Worm (Caenorhabditis elegans) whole organism, young adult: ENCODE measurements around the gene ZK546.4.
A peak's percentile ranks its signal among the peaks of the same experiment; 100 is the strongest.

Source experiments
- B0035.1 ChIP-seq: sonication (generic microtip); optimal IDR thresholded peaks from 2 replicates; lab custom pipeline; 2016; ENCODE audit warnings: missing genetic modification characterization, mild to moderate bottlenecking, missing compliant biosample characterization, missing genotype, missing genetic modification reagents
- B0336.3 ChIP-seq: fragments of 200-800 bp; sonication (Bioruptor generic); IDR thresholded peaks from 2 replicates; pipeline ENCODE4 v1.3.6; 2022; ENCODE audit warnings: missing genetic modification characterization, missing compliant biosample characterization
- C06A6.2 ChIP-seq: fragments of 200-800 bp; sonication (Bioruptor generic); conservative IDR thresholded peaks from 2 replicates; pipeline ENCODE4 v1.3.6; 2022; ENCODE audit warnings: missing genetic modification characterization, missing compliant biosample characterization
- F10E7.11 ChIP-seq: sonication (generic microtip); optimal IDR thresholded peaks from 2 replicates; lab custom pipeline; 2017; ENCODE audit warnings: mild to moderate bottlenecking, missing genetic modification characterization, moderate library complexity, missing compliant biosample characterization
- F22D6.2 ChIP-seq: sonication (generic microtip); optimal IDR thresholded peaks from 2 replicates; lab custom pipeline; 2016; ENCODE audit warnings: mild to moderate bottlenecking, missing genetic modification characterization, missing compliant biosample characterization
- F39B2.1 ChIP-seq: fragments of 200-800 bp; sonication (Bioruptor generic); IDR thresholded peaks from 2 replicates; pipeline ENCODE4 v1.3.6; 2022; ENCODE audit warnings: missing genetic modification reagents, missing genetic modification characterization, missing compliant biosample characterization
- F49E8.2 ChIP-seq: sonication (generic microtip); optimal IDR thresholded peaks from 3 replicates; lab custom pipeline; 2017; ENCODE audit warnings: missing genetic modification characterization, mild to moderate bottlenecking, missing compliant biosample characterization, antibody characterized with exemption, moderate library complexity; ENCODE audit not compliant: insufficient read depth
- F55B11.4 ChIP-seq: sonication (generic microtip); optimal IDR thresholded peaks from 2 replicates; lab custom pipeline; 2016; ENCODE audit warnings: missing compliant biosample characterization, missing genetic modification characterization, borderline replicate concordance; ENCODE audit not compliant: insufficient read depth
- F57C9.4 ChIP-seq: sonication (generic microtip); optimal IDR thresholded peaks from 2 replicates; lab custom pipeline; 2017; ENCODE audit warnings: mild to moderate bottlenecking, missing genetic modification characterization, missing compliant biosample characterization
- Y53F4B.3 ChIP-seq: fragments of 200-800 bp; sonication (Bioruptor generic); IDR thresholded peaks from 2 replicates; pipeline ENCODE4 v1.3.6; 2022; ENCODE audit warnings: missing genetic modification reagents, missing genetic modification characterization, missing compliant biosample characterization
- Y67H2A.10 ChIP-seq: fragments of 200-800 bp; sonication (Bioruptor generic); conservative IDR thresholded peaks from 2 replicates; pipeline ENCODE4 v1.3.6; 2022; ENCODE audit warnings: missing genetic modification reagents, missing genetic modification characterization, missing compliant biosample characterization
- Y95B8A.8 ChIP-seq: fragments of 200-800 bp; sonication (Bioruptor generic); IDR thresholded peaks from 2 replicates; pipeline ENCODE4 v1.3.6; 2022; ENCODE audit warnings: missing genetic modification reagents, missing genetic modification characterization, missing compliant biosample characterization
- aptf-2 ChIP-seq: fragments of 200-800 bp; sonication (Bioruptor generic); conservative IDR thresholded peaks from 2 replicates; pipeline ENCODE4 v1.3.6; 2022; ENCODE audit warnings: missing genetic modification reagents, missing genetic modification characterization, missing compliant biosample characterization
- atf-7 ChIP-seq: sonication (generic microtip); optimal IDR thresholded peaks from 2 replicates; lab custom pipeline; 2017; ENCODE audit warnings: mild to moderate bottlenecking, missing genetic modification characterization, missing compliant biosample characterization
- athp-1 ChIP-seq: sonication (generic microtip); optimal IDR thresholded peaks from 2 replicates; lab custom pipeline; 2017; ENCODE audit warnings: mild to moderate bottlenecking, missing genetic modification characterization, missing compliant biosample characterization
- attf-6 ChIP-seq: fragments of 200-800 bp; sonication (Bioruptor generic); IDR thresholded peaks from 2 replicates; pipeline ENCODE4 v1.3.6; 2022; ENCODE audit warnings: missing genetic modification reagents, missing genetic modification characterization, missing compliant biosample characterization
- bed-2 ChIP-seq: fragments of 200-800 bp; sonication (Bioruptor generic); IDR thresholded peaks from 2 replicates; pipeline ENCODE4 v1.3.6; 2022; ENCODE audit warnings: missing genetic modification reagents, missing genetic modification characterization, missing compliant biosample characterization
- ccch-3 ChIP-seq: fragments of 200-800 bp; sonication (Bioruptor generic); optimal IDR thresholded peaks from 2 replicates; lab custom pipeline; 2018; ENCODE audit warnings: mild to moderate bottlenecking, missing genetic modification characterization, missing compliant biosample characterization
- ceh-100 ChIP-seq: fragments of 200-800 bp; sonication (Bioruptor generic); IDR thresholded peaks from 2 replicates; pipeline ENCODE4 v1.3.6; 2022; ENCODE audit warnings: missing genetic modification reagents, missing genetic modification characterization, missing compliant biosample characterization
- die-1 ChIP-seq: sonication (generic microtip); optimal IDR thresholded peaks from 2 replicates; lab custom pipeline; 2016; ENCODE audit warnings: missing genotype, mild to moderate bottlenecking, missing genetic modification characterization, missing compliant biosample characterization
- dpff-1 ChIP-seq: sonication (generic microtip); optimal IDR thresholded peaks from 2 replicates; lab custom pipeline; 2017; ENCODE audit warnings: mild to moderate bottlenecking, missing genetic modification characterization, missing compliant biosample characterization
- egl-18 ChIP-seq: fragments of 200-800 bp; sonication (Bioruptor generic); IDR thresholded peaks from 2 replicates; pipeline ENCODE4 v1.3.6; 2022; ENCODE audit warnings: missing genetic modification reagents, missing genetic modification characterization, missing compliant biosample characterization
- egl-44 ChIP-seq: fragments of 200-800 bp; sonication (Bioruptor generic); IDR thresholded peaks from 2 replicates; pipeline ENCODE4 v1.3.6; 2022; ENCODE audit warnings: missing genetic modification reagents, missing genetic modification characterization, missing compliant biosample characterization
- ekl-4 ChIP-seq: fragments of 200-800 bp; sonication (Bioruptor generic); IDR thresholded peaks from 2 replicates; pipeline ENCODE4 v1.3.6; 2022; ENCODE audit warnings: missing genetic modification reagents, missing genetic modification characterization, missing compliant biosample characterization
- ets-4 ChIP-seq: fragments of 200-800 bp; sonication (Bioruptor generic); optimal IDR thresholded peaks from 2 replicates; lab custom pipeline; 2018; ENCODE audit warnings: mild to moderate bottlenecking, missing genetic modification characterization, missing compliant biosample characterization
- gei-17 ChIP-seq: fragments of 200-800 bp; sonication (Bioruptor generic); optimal IDR thresholded peaks from 2 replicates; lab custom pipeline; 2018; ENCODE audit warnings: mild to moderate bottlenecking, missing genetic modification characterization, missing compliant biosample characterization
- hlh-26 ChIP-seq: fragments of 200-800 bp; sonication (Bioruptor generic); conservative IDR thresholded peaks from 2 replicates; pipeline ENCODE4 v1.3.6; 2022; ENCODE audit warnings: missing genetic modification reagents, missing genetic modification characterization, missing compliant biosample characterization
- hmg-20 ChIP-seq: fragments of 200-800 bp; sonication (Bioruptor generic); IDR thresholded peaks from 2 replicates; pipeline ENCODE4 v1.3.6; 2022; ENCODE audit warnings: missing genetic modification reagents, missing genetic modification characterization, missing compliant biosample characterization
- lin-35 ChIP-seq, 3 experiments: fragments of 150-350 bp in 2 of 3; sonication (generic microtip) in 1 of 3; optimal IDR thresholded peaks; 2 replicates each; lab custom pipeline; 2014 to 2018; ENCODE audit warnings: missing biosample characterization in 3 of 3, missing genetic modification characterization in 3 of 3, missing genetic modification reagents in 3 of 3
- lin-40 ChIP-seq: sonication (generic microtip); optimal IDR thresholded peaks from 2 replicates; lab custom pipeline; 2016; ENCODE audit warnings: missing genetic modification characterization, mild to moderate bottlenecking, missing compliant biosample characterization, missing genotype, missing genetic modification reagents
- lin-54 ChIP-seq: fragments of 200-800 bp; sonication (Bioruptor generic); optimal IDR thresholded peaks from 2 replicates; lab custom pipeline; 2018; ENCODE audit warnings: mild to moderate bottlenecking, missing genetic modification characterization, missing compliant biosample characterization
- madf-8 ChIP-seq: fragments of 200-800 bp; sonication (Bioruptor generic); conservative IDR thresholded peaks from 2 replicates; pipeline ENCODE4 v1.3.6; 2022; ENCODE audit warnings: missing genetic modification reagents, missing genetic modification characterization, missing compliant biosample characterization
- mcd-1 ChIP-seq: fragments of 200-800 bp; sonication (Bioruptor generic); IDR thresholded peaks from 2 replicates; pipeline ENCODE4 v1.3.6; 2022; ENCODE audit warnings: missing genetic modification reagents, missing genetic modification characterization, missing compliant biosample characterization
- nfya-1 ChIP-seq: sonication (generic microtip); optimal IDR thresholded peaks from 2 replicates; lab custom pipeline; 2017; ENCODE audit warnings: antibody characterized with exemption, missing compliant biosample characterization, missing genetic modification characterization, borderline replicate concordance; ENCODE audit not compliant: insufficient read depth
- nfyb-1 ChIP-seq: fragments of 200-800 bp; sonication (Bioruptor generic); IDR thresholded peaks from 2 replicates; pipeline ENCODE4 v1.3.6; 2022; ENCODE audit warnings: missing genetic modification reagents, missing genetic modification characterization, missing compliant biosample characterization
- nhr-179 ChIP-seq: sonication (generic microtip); optimal IDR thresholded peaks from 2 replicates; lab custom pipeline; 2016; ENCODE audit warnings: mild to moderate bottlenecking, missing genetic modification characterization, missing compliant biosample characterization
- pbrm-1 ChIP-seq: fragments of 200-800 bp; sonication (Bioruptor generic); IDR thresholded peaks from 2 replicates; pipeline ENCODE4 v1.3.6; 2022; ENCODE audit warnings: missing genetic modification reagents, missing genetic modification characterization, missing compliant biosample characterization
- rpc-1 ChIP-seq, 2 experiments: fragments of 150-350 bp in 1 of 2; sonication (generic microtip) in 1 of 2; optimal IDR thresholded peaks; 2 replicates each; lab custom pipeline; 2014 to 2018; ENCODE audit warnings: missing biosample characterization in 1 of 2, missing genetic modification characterization in 1 of 2, missing genetic modification reagents in 1 of 2, missing genotype in 1 of 2
- somi-1 ChIP-seq: fragments of 200-800 bp; sonication (Bioruptor generic); optimal IDR thresholded peaks from 2 replicates; lab custom pipeline; 2018; ENCODE audit warnings: mild to moderate bottlenecking, missing genetic modification characterization, missing compliant biosample characterization
- sptf-2 ChIP-seq: fragments of 200-800 bp; sonication (Bioruptor generic); optimal IDR thresholded peaks from 2 replicates; lab custom pipeline; 2018; ENCODE audit warnings: mild to moderate bottlenecking, missing genetic modification characterization, missing compliant biosample characterization
- tbp1 ChIP-seq: fragments of 200-800 bp; sonication (Bioruptor generic); optimal IDR thresholded peaks from 2 replicates; lab custom pipeline; 2018; ENCODE audit warnings: mild to moderate bottlenecking, missing genetic modification characterization, missing compliant biosample characterization
- unc-130 ChIP-seq: sonication (generic microtip); optimal IDR thresholded peaks from 2 replicates; lab custom pipeline; 2016; ENCODE audit warnings: missing genetic modification reagents, missing genetic modification characterization, missing compliant biosample characterization
- unc-62 ChIP-seq: fragments of 150-350 bp; optimal IDR thresholded peaks from 2 replicates; lab custom pipeline; 2014; ENCODE audit warnings: missing biosample characterization, missing genetic modification reagents, missing genetic modification characterization
- xnd-1 ChIP-seq: sonication (generic microtip); optimal IDR thresholded peaks from 2 replicates; lab custom pipeline; 2016; ENCODE audit warnings: missing genotype, missing genetic modification reagents, missing genetic modification characterization, missing compliant biosample characterization
- ztf-22 ChIP-seq: fragments of 200-800 bp; sonication (Bioruptor generic); optimal IDR thresholded peaks from 2 replicates; lab custom pipeline; 2018; ENCODE audit warnings: mild to moderate bottlenecking, missing genetic modification characterization, moderate library complexity, missing compliant biosample characterization
- ztf-25 ChIP-seq: fragments of 200-800 bp; sonication (Bioruptor generic); IDR thresholded peaks from 2 replicates; pipeline ENCODE4 v1.3.6; 2022; ENCODE audit warnings: missing genetic modification reagents, missing genetic modification characterization, missing compliant biosample characterization
- ztf-3 ChIP-seq: fragments of 200-800 bp; sonication (Bioruptor generic); optimal IDR thresholded peaks from 2 replicates; lab custom pipeline; 2018; ENCODE audit warnings: mild to moderate bottlenecking, missing genetic modification characterization, missing compliant biosample characterization
- ztf-6 ChIP-seq: fragments of 200-800 bp; sonication (Bioruptor generic); IDR thresholded peaks from 2 replicates; pipeline ENCODE4 v1.3.6; 2022; ENCODE audit warnings: missing genetic modification reagents, missing genetic modification characterization, missing compliant biosample characterization

ZK546.4 gene

DNA sequence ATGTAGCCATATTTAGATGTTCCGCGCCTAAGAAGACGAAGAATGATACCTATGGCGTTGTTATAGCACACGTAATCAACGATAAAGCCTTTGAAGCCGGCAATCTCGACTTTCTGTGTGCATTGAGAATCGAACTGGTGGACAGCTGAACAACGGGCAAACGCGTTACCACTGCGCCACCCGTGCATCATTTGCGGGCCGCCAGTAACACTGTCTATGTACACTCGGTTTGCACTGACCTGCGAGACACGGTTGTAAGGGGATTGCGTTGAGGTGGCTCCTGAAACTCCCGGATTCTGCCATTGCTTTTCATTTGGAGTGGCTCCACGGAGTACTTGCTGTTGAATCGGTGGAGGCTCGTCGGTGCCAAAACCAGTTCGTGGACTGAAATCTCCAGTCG is 4.6 kb downstream of the ZK546.4 start (continued):
- TF ChIP-seq madf-8 (GFP tag; lab: Robert Waterston, UW) (no peak), ets-4 (GFP tag; lab: Kevin White, UChicago) (no peak), ztf-22 (no peak), lin-35 (GFP tag; optimal IDR thresholded peaks at IDR 0.05; lab: Kevin White, UChicago) (peak in 1 of 3 experiments; percentile 30), xnd-1 (tag; lab: Kevin White, UChicago) (no peak), Y67H2A.10 (GFP tag; lab: Robert Waterston, UW) (no peak), F10E7.11 (tag; lab: Kevin White, UChicago) (peak; percentile 52), F57C9.4 (no peak), B0336.3 (GFP tag; lab: Robert Waterston, UW) (peak; percentile 60), rpc-1 (optimal IDR thresholded peaks at IDR 0.05; lab: Kevin White, UChicago) (peak; percentile 73), rpc-1 (tag; optimal IDR thresholded peaks at IDR 0.05; lab: Kevin White, UChicago) (peak; percentile 77), F22D6.2 (tag; lab: Kevin White, UChicago) (peak; percentile 46), ztf-6 (no peak), Y53F4B.3 (GFP tag; lab: Robert Waterston, UW) (peak; percentile 38; the same call in 1 of the 2 replicates), ccch-3 (no peak), lin-40 (tag; lab: Kevin White, UChicago) (peak; percentile 32), nfya-1 (tag; lab: Kevin White, UChicago) (no peak), ceh-100 (GFP tag; lab: Robert Waterston, UW) (peak; percentile 33; the same call in 1 of the 2 replicates), hlh-26 (no peak), Y95B8A.8 (GFP tag; lab: Robert Waterston, UW) (peak; percentile 67), lin-54 (GFP tag; lab: Kevin White, UChicago) (peak; percentile 66), F49E8.2 (tag; lab: Kevin White, UChicago) (peak; percentile 46), sptf-2 (GFP tag; lab: Kevin White, UChicago) (no peak), unc-62 (no peak), ztf-25 (no peak), aptf-2 (GFP tag; lab: Robert Waterston, UW) (no peak), atf-7 (tag; lab: Kevin White, UChicago) (no peak), ztf-3 (GFP tag; lab: Kevin White, UChicago) (no peak), nhr-179 (tag; lab: Kevin White, UChicago) (no peak), athp-1 (tag; lab: Kevin White, UChicago) (peak; percentile 78), pbrm-1 (0 out of 2 replicates have a peak, but pooled peaks have one; percentile 46), gei-17 (GFP tag; lab: Kevin White, UChicago) (peak; percentile 21), hmg-20 (GFP tag; lab: Robert Waterston, UW) (peak; percentile 15; the same call in 1 of the 2 replicates), F55B11.4 (no peak), C06A6.2 (GFP tag; lab: Robert Waterston, UW) (no peak; the same call in 1 of the 2 replicates), ekl-4 (GFP tag; lab: Robert Waterston, UW) (peak; percentile 59; the same call in 1 of the 2 replicates), unc-130 (GFP tag; lab: Kevin White, UChicago) (peak; percentile 46), attf-6 (GFP tag; lab: Robert Waterston, UW) (no peak), egl-18 (no peak), egl-44 (0 out of 2 replicates have a peak, but pooled peaks have one; percentile 52), B0035.1 (tag; lab: Kevin White, UChicago) (no peak), mcd-1 (GFP tag; lab: Robert Waterston, UW) (peak; percentile 65), bed-2 (no peak), die-1 (tag; lab: Kevin White, UChicago) (peak; percentile 64), F39B2.1 (GFP tag; lab: Robert Waterston, UW) (no peak), dpff-1 (tag; lab: Kevin White, UChicago) (no peak), tbp1 (GFP tag; lab: Kevin White, UChicago) (peak; percentile 91), nfyb-1 (GFP tag; lab: Robert Waterston, UW) (peak; percentile 77), somi-1 (peak; percentile 7)
